Fruit fly (Drosophila melanogaster) whole organism, embryonic: Measurements from ENCODE around the gene gro.
A peak's percentile ranks its signal among the peaks of the same experiment; 100 is the strongest.

Experiments
- Awh ChIP-seq: fragments of 200-800 bp; sonication (Bioruptor generic); IDR thresholded peaks from 2 replicates; pipeline ENCODE4, ENCODE4 v1.3.6; 2022; ENCODE audit warnings: missing biosample characterization, missing genetic modification characterization
- Bteb2 ChIP-seq: fragments of 200-800 bp; sonication (Bioruptor generic); optimal IDR thresholded peaks from 2 replicates; lab custom pipeline; 2016; ENCODE audit warnings: missing biosample characterization, missing genetic modification characterization
- CG10366 ChIP-seq: fragments of 200-800 bp; sonication (Bioruptor generic); IDR thresholded peaks from 2 replicates; pipeline ENCODE4 v1.3.6; 2022; ENCODE audit warnings: missing biosample characterization, missing genetic modification characterization
- CG10462 ChIP-seq: fragments of 200-800 bp; sonication (Bioruptor generic); optimal IDR thresholded peaks from 2 replicates; lab custom pipeline; 2016; ENCODE audit warnings: missing biosample characterization, missing genetic modification characterization
- CG11696 ChIP-seq: fragments of 200-800 bp; sonication (Bioruptor generic); IDR thresholded peaks from 2 replicates; pipeline ENCODE4 v1.3.6; 2022; ENCODE audit warnings: missing biosample characterization, missing genetic modification characterization
- CG12155 ChIP-seq: fragments of 200-800 bp; sonication (Bioruptor generic); optimal IDR thresholded peaks from 3 replicates; lab custom pipeline; 2016; ENCODE audit warnings: missing biosample characterization, missing genetic modification characterization
- CG13624 ChIP-seq: fragments of 200-800 bp; sonication (Bioruptor generic); optimal IDR thresholded peaks from 2 replicates; lab custom pipeline; 2016; ENCODE audit warnings: missing biosample characterization, missing genetic modification characterization
- CG15696 ChIP-seq: fragments of 200-800 bp; sonication (Bioruptor generic); optimal IDR thresholded peaks from 2 replicates; lab custom pipeline; 2019; ENCODE audit warnings: missing biosample characterization, mild to moderate bottlenecking, missing genetic modification characterization, moderate library complexity
- CG2199 ChIP-seq: fragments of 200-800 bp; sonication (Bioruptor generic); IDR thresholded peaks from 3 replicates; pipeline ENCODE4 v1.3.6; 2022; ENCODE audit warnings: missing biosample characterization, missing genetic modification characterization
- CG2202 ChIP-seq: fragments of 200-800 bp; sonication (Bioruptor generic); optimal IDR thresholded peaks from 2 replicates; lab custom pipeline; 2018; ENCODE audit warnings: missing biosample characterization, mild to moderate bottlenecking, missing genetic modification characterization
- CG43689 ChIP-seq: fragments of 200-800 bp; sonication (Bioruptor generic); IDR thresholded peaks from 2 replicates; pipeline ENCODE4 v1.3.6; 2022; ENCODE audit warnings: missing biosample characterization, missing genetic modification characterization
- CG6175 ChIP-seq: fragments of 200-800 bp; sonication (Bioruptor generic); IDR thresholded peaks from 3 replicates; pipeline ENCODE4 v1.3.6; 2022; ENCODE audit warnings: missing biosample characterization, missing genetic modification characterization
- CG6254 ChIP-seq: fragments of 200-800 bp; sonication (Bioruptor generic); optimal IDR thresholded peaks from 3 replicates; lab custom pipeline; 2017; ENCODE audit warnings: mild to moderate bottlenecking, missing biosample characterization, missing genetic modification reagents, missing genetic modification characterization
- CG7271 ChIP-seq: fragments of 200-800 bp; sonication (Bioruptor generic); optimal IDR thresholded peaks from 2 replicates; lab custom pipeline; 2018; ENCODE audit warnings: missing biosample characterization, mild to moderate bottlenecking, missing genetic modification characterization, moderate library complexity
- CG8478 ChIP-seq: fragments of >200 bp; optimal IDR thresholded peaks from 2 replicates; lab custom pipeline; 2018
- CG9215 ChIP-seq: fragments of 200-800 bp; sonication (Bioruptor generic); IDR thresholded peaks from 2 replicates; pipeline ENCODE4 v1.3.6; 2022; ENCODE audit warnings: missing biosample characterization, missing genetic modification characterization
- CTCF ChIP-seq: fragments of 200-800 bp; sonication (Bioruptor generic); optimal IDR thresholded peaks from 2 replicates; lab custom pipeline; 2017; ENCODE audit warnings: missing biosample characterization, mild to moderate bottlenecking, missing genetic modification characterization, moderate library complexity
- CoRest ChIP-seq: fragments of 200-800 bp; sonication (Bioruptor generic); optimal IDR thresholded peaks from 3 replicates; lab custom pipeline; 2018; ENCODE audit warnings: missing biosample characterization, mild to moderate bottlenecking, missing genetic modification characterization, moderate library complexity
- Deaf1 ChIP-seq: fragments of 200-800 bp; optimal IDR thresholded peaks from 3 replicates; lab custom pipeline; 2019; ENCODE audit warnings: missing biosample characterization, mild to moderate bottlenecking, missing genetic modification characterization, moderate library complexity
- Ets65A ChIP-seq: fragments of 200-800 bp; sonication (Bioruptor generic); peaks from one replicate; lab custom pipeline; 2016; ENCODE audit warnings: missing biosample characterization, missing genetic modification characterization
- Ets97D ChIP-seq: fragments of 200-800 bp; sonication (Bioruptor generic); optimal IDR thresholded peaks from 3 replicates; lab custom pipeline; 2016; ENCODE audit warnings: missing biosample characterization, missing genetic modification characterization
- Hr39 ChIP-seq: fragments of >200 bp; optimal IDR thresholded peaks from 2 replicates; lab custom pipeline; 2017
- Hsf ChIP-seq: fragments of 200-800 bp; sonication (Bioruptor generic); optimal IDR thresholded peaks from 3 replicates; lab custom pipeline; 2016; ENCODE audit warnings: missing biosample characterization, missing genetic modification characterization
- Lpt ChIP-seq: fragments of >200 bp; optimal IDR thresholded peaks from 2 replicates; lab custom pipeline; 2018; ENCODE audit warnings: missing biosample characterization, missing genetic modification characterization
- MTF-1 ChIP-seq: fragments of 200-800 bp; sonication (Bioruptor generic); optimal IDR thresholded peaks from 2 replicates; lab custom pipeline; 2018; ENCODE audit warnings: missing biosample characterization, mild to moderate bottlenecking, missing genetic modification characterization, borderline replicate concordance
- Meics ChIP-seq: fragments of 200-800 bp; sonication (Bioruptor generic); optimal IDR thresholded peaks from 2 replicates; lab custom pipeline; 2017; ENCODE audit warnings: missing biosample characterization, mild to moderate bottlenecking, missing genetic modification characterization
- Ravus ChIP-seq: fragments of 200-800 bp; sonication (Bioruptor generic); IDR thresholded peaks from 2 replicates; pipeline ENCODE4 v1.3.6; 2022; ENCODE audit warnings: missing biosample characterization, missing genetic modification characterization
- Spps ChIP-seq: fragments of 200-800 bp; sonication (Bioruptor generic); optimal IDR thresholded peaks from 2 replicates; lab custom pipeline; 2018; ENCODE audit warnings: missing biosample characterization, mild to moderate bottlenecking, missing genetic modification characterization
- ac ChIP-seq: fragments of 200-800 bp; sonication (Bioruptor generic); optimal IDR thresholded peaks from 3 replicates; lab custom pipeline; 2017; ENCODE audit warnings: missing biosample characterization, mild to moderate bottlenecking, missing genetic modification characterization
- amos ChIP-seq: fragments of 200-800 bp; sonication (Bioruptor generic); IDR thresholded peaks from 2 replicates; pipeline ENCODE4 v1.3.6; 2022; ENCODE audit warnings: missing biosample characterization, missing genetic modification characterization; ENCODE audit not compliant: partially characterized antibody
- bcd ChIP-seq: fragments of 200-800 bp; sonication (Bioruptor generic); optimal IDR thresholded peaks from 2 replicates; lab custom pipeline; 2017; ENCODE audit warnings: missing biosample characterization, mild to moderate bottlenecking, missing genetic modification characterization
- br ChIP-seq: fragments of >200 bp; optimal IDR thresholded peaks from 2 replicates; lab custom pipeline; 2017
- chinmo ChIP-seq: fragments of 200-800 bp; sonication (Bioruptor generic); IDR thresholded peaks from 4 replicates; pipeline ENCODE4 v1.3.6; 2022; ENCODE audit warnings: missing biosample characterization, missing genetic modification characterization; ENCODE audit not compliant: partially characterized antibody
- ci ChIP-seq: fragments of 200-800 bp; sonication (Bioruptor generic); IDR thresholded peaks from 3 replicates; pipeline ENCODE4 v1.3.6; 2022; ENCODE audit warnings: missing biosample characterization, missing genetic modification characterization
- corto ChIP-seq: fragments of 200-800 bp; sonication (Bioruptor generic); optimal IDR thresholded peaks from 2 replicates; lab custom pipeline; 2016; ENCODE audit warnings: missing biosample characterization, mild to moderate bottlenecking, missing genetic modification characterization, moderate library complexity
- croc ChIP-seq: fragments of 200-800 bp; sonication (Bioruptor generic); conservative IDR thresholded peaks from 3 replicates; pipeline ENCODE4 v1.3.6; 2022; ENCODE audit warnings: missing biosample characterization, missing genetic modification characterization
- da ChIP-seq: fragments of 200-800 bp; sonication (Bioruptor generic); optimal IDR thresholded peaks from 2 replicates; lab custom pipeline; 2016; ENCODE audit warnings: missing biosample characterization, missing genetic modification characterization
- danr ChIP-seq: fragments of 200-800 bp; sonication (Bioruptor generic); IDR thresholded peaks from 2 replicates; pipeline ENCODE4 v1.3.6; 2022; ENCODE audit warnings: missing biosample characterization, missing genetic modification characterization
- ems ChIP-seq: fragments of 200-800 bp; sonication (Bioruptor generic); optimal IDR thresholded peaks from 3 replicates; lab custom pipeline; 2016; ENCODE audit warnings: missing biosample characterization, missing genetic modification characterization
- esg ChIP-seq: fragments of 200-800 bp; sonication (Bioruptor generic); conservative IDR thresholded peaks from 2 replicates; pipeline ENCODE4 v1.3.6; 2022; ENCODE audit warnings: missing biosample characterization, missing genetic modification characterization
- eve ChIP-seq, 2 experiments: fragments of >200 bp; optimal IDR thresholded peaks; 2 replicates each; lab custom pipeline; 2017; ENCODE audit warnings: missing biosample characterization in 2 of 2, missing genetic modification characterization in 2 of 2
- eyg ChIP-seq: fragments of 200-800 bp; sonication (Bioruptor generic); optimal IDR thresholded peaks from 3 replicates; lab custom pipeline; 2016; ENCODE audit warnings: missing biosample characterization, missing genetic modification characterization
- fd3F ChIP-seq: fragments of 200-800 bp; sonication (Bioruptor generic); optimal IDR thresholded peaks from 2 replicates; lab custom pipeline; 2018; ENCODE audit warnings: missing biosample characterization, mild to moderate bottlenecking, missing genetic modification characterization, moderate library complexity
- fru ChIP-seq: fragments of >200 bp; optimal IDR thresholded peaks from 2 replicates; lab custom pipeline; 2017
- grn ChIP-seq: fragments of 200-800 bp; sonication (Bioruptor generic); optimal IDR thresholded peaks from 3 replicates; lab custom pipeline; 2017; ENCODE audit warnings: missing biosample characterization, missing genetic modification characterization
- jumu ChIP-seq: fragments of 200-800 bp; sonication (Bioruptor generic); optimal IDR thresholded peaks from 3 replicates; lab custom pipeline; 2016; ENCODE audit warnings: missing biosample characterization, missing genetic modification characterization
- luna ChIP-seq: fragments of 200-800 bp; sonication (Bioruptor generic); optimal IDR thresholded peaks from 2 replicates; lab custom pipeline; 2016; ENCODE audit warnings: missing biosample characterization, missing genetic modification characterization
- nau ChIP-seq: fragments of 200-800 bp; sonication (Bioruptor generic); optimal IDR thresholded peaks from 3 replicates; lab custom pipeline; 2017; ENCODE audit warnings: missing biosample characterization, mild to moderate bottlenecking, missing genetic modification characterization, missing genetic modification reagents
- pho ChIP-seq: fragments of 200-800 bp; sonication (Bioruptor generic); optimal IDR thresholded peaks from 2 replicates; lab custom pipeline; 2016; ENCODE audit warnings: missing biosample characterization, missing genetic modification characterization
- pros ChIP-seq: fragments of 200-800 bp; sonication (Bioruptor generic); optimal IDR thresholded peaks from 3 replicates; lab custom pipeline; 2019; ENCODE audit warnings: missing biosample characterization, mild to moderate bottlenecking, missing genetic modification characterization, moderate library complexity
- psq ChIP-seq: fragments of 200-800 bp; sonication (Bioruptor generic); optimal IDR thresholded peaks from 2 replicates; lab custom pipeline; 2017; ENCODE audit warnings: missing biosample characterization, missing genetic modification characterization
- shn ChIP-seq: fragments of 200-800 bp; sonication (Bioruptor generic); optimal IDR thresholded peaks from 3 replicates; lab custom pipeline; 2016; ENCODE audit warnings: missing biosample characterization, missing genetic modification characterization
- tx ChIP-seq: fragments of 200-800 bp; sonication (Bioruptor generic); optimal IDR thresholded peaks from 2 replicates; lab custom pipeline; 2016; ENCODE audit warnings: missing biosample characterization, missing genetic modification characterization
- unpg ChIP-seq: fragments of 200-800 bp; sonication (Bioruptor generic); optimal IDR thresholded peaks from 3 replicates; lab custom pipeline; 2018; ENCODE audit warnings: missing biosample characterization, mild to moderate bottlenecking, missing genetic modification characterization, moderate library complexity
- vfl ChIP-seq: fragments of 200-800 bp; sonication (Bioruptor generic); optimal IDR thresholded peaks from 2 replicates; lab custom pipeline; 2016; ENCODE audit warnings: missing biosample characterization, missing genetic modification characterization
- zf30C ChIP-seq: fragments of 200-800 bp; sonication (Bioruptor generic); optimal IDR thresholded peaks from 3 replicates; lab custom pipeline; 2018; ENCODE audit warnings: missing biosample characterization, mild to moderate bottlenecking, missing genetic modification characterization

gro gene

DNA sequence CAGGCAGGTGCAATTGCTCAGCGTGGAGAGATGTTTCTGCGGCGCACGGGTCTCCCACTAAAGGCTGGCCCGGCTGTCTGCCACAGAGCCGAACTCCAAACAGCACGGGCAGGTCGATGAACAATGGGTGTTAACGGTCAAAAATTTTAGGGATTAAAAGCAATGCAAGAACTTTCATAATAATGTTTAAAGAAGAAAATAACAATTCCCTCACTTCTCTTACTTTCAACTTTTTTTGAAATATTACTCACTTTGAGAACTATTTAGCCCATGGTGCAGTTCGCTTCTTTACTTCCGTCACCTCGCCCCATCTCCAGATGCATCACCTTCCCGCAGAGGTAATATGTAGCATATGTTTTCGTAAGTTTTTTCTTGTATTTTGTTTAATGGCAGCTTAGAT is 30.9 kb downstream of the gro start (continued):
- TF ChIP-seq br (lab: Kevin White, UChicago) (no peak), CG6175 (no peak), ems (GFP tag; lab: Kevin White, UChicago) (no peak), jumu (GFP tag; lab: Kevin White, UChicago) (no peak), CG43689 (no peak), eve (GFP tag; optimal IDR thresholded peaks at IDR 0.05; lab: Kevin White, UChicago) (no peak), ac (GFP tag; lab: Kevin White, UChicago) (no peak), zf30C (GFP tag; lab: Kevin White, UChicago) (no peak), chinmo (no peak), CTCF (GFP tag; lab: Kevin White, UChicago) (no peak), corto (peak; percentile 10), CoRest (tag; lab: Kevin White, UChicago) (no peak), da (GFP tag; lab: Kevin White, UChicago) (no peak), CG10366 (GFP tag; lab: Robert Waterston, UW) (peak; percentile 30; the same call in 1 of the 2 replicates), Bteb2 (no peak), CG2199 (no peak), CG7271 (tag; lab: Kevin White, UChicago) (no peak), CG10462 (GFP tag; lab: Kevin White, UChicago) (no peak), CG15696 (tag; lab: Kevin White, UChicago) (no peak), Meics (GFP tag; lab: Kevin White, UChicago) (no peak), CG11696 (no peak), croc (no peak), fd3F (GFP tag; lab: Kevin White, UChicago) (no peak), esg (GFP tag; lab: Robert Waterston, UW) (no peak), pho (GFP tag; lab: Kevin White, UChicago) (no peak), Lpt (GFP tag; lab: Kevin White, UChicago) (no peak), CG9215 (no peak), Awh (GFP tag; lab: Robert Waterston, UW) (no peak), Hsf (GFP tag; lab: Kevin White, UChicago) (peak; percentile 10), luna (no peak), unpg (no peak), eyg (GFP tag; lab: Kevin White, UChicago) (no peak), psq (GFP tag; lab: Kevin White, UChicago) (no peak), MTF-1 (no peak), danr (no peak), Hr39 (lab: Kevin White, UChicago) (no peak), CG2202 (tag; lab: Kevin White, UChicago) (no peak), fru (lab: Kevin White, UChicago) (no peak), Ets97D (GFP tag; lab: Kevin White, UChicago) (no peak), pros (GFP tag; lab: Kevin White, UChicago) (no peak), CG13624 (GFP tag; lab: Kevin White, UChicago) (no peak), CG8478 (lab: Kevin White, UChicago) (no peak), bcd (no peak), CG12155 (no peak), Ets65A (GFP tag; lab: Kevin White, UChicago) (no peak), amos (no peak), ci (GFP tag; lab: Robert Waterston, UW) (peak; percentile 79), grn (no peak), tx (no peak), vfl (no peak), CG6254 (peak; percentile 44), Deaf1 (tag; lab: Kevin White, UChicago) (no peak), Ravus (no peak), nau (GFP tag; lab: Kevin White, UChicago) (no peak), shn (GFP tag; lab: Kevin White, UChicago) (no peak), Spps (tag; lab: Kevin White, UChicago) (no peak)
